Worm (Caenorhabditis elegans) whole organism, midembryonic: ENCODE results near the gene F38B2.3.

ENCODE experiments used
- T22C8.4 ChIP-seq: fragments of 200-800 bp; sonication (Bioruptor generic); IDR thresholded peaks from 2 replicates; pipeline ENCODE4 v1.3.6; 2022; ENCODE audit warnings: missing genetic modification characterization, missing compliant biosample characterization
- cog-1 ChIP-seq: sonication (generic microtip); optimal IDR thresholded peaks from 2 replicates; lab custom pipeline; 2016; ENCODE audit warnings: missing genetic modification characterization, missing compliant biosample characterization
- flt-1 ChIP-seq: fragments of 200-800 bp; sonication (Bioruptor generic); IDR thresholded peaks from 2 replicates; pipeline ENCODE4 v1.3.6; 2022; ENCODE audit warnings: missing genetic modification characterization, missing compliant biosample characterization
- klf-2 ChIP-seq: fragments of 200-800 bp; sonication (Bioruptor generic); conservative IDR thresholded peaks from 2 replicates; pipeline ENCODE4 v1.3.6; 2022; ENCODE audit warnings: missing genetic modification reagents, missing genetic modification characterization, missing compliant biosample characterization
- med-1 ChIP-seq: sonication (generic microtip); optimal IDR thresholded peaks from 2 replicates; lab custom pipeline; 2017; ENCODE audit warnings: missing genetic modification characterization, mild to moderate bottlenecking, missing compliant biosample characterization, antibody characterized with exemption, missing genetic modification reagents; ENCODE audit not compliant: insufficient read depth
- ref-1 ChIP-seq: fragments of 200-800 bp; sonication (Bioruptor generic); conservative IDR thresholded peaks from 2 replicates; pipeline ENCODE4 v1.3.6; 2022; ENCODE audit warnings: missing genetic modification reagents, missing genetic modification characterization, missing compliant biosample characterization
- tab-1 ChIP-seq: fragments of 200-800 bp; sonication (Bioruptor generic); IDR thresholded peaks from 2 replicates; pipeline ENCODE4 v1.3.6; 2022; ENCODE audit warnings: missing genetic modification characterization, missing compliant biosample characterization
- ztf-23 ChIP-seq: fragments of 200-800 bp; sonication (Bioruptor generic); IDR thresholded peaks from 2 replicates; pipeline ENCODE4 v1.3.6; 2022; ENCODE audit warnings: missing genetic modification reagents, missing genetic modification characterization, missing compliant biosample characterization
- ztf-29 ChIP-seq: fragments of 200-800 bp; sonication (Bioruptor generic); IDR thresholded peaks from 2 replicates; pipeline ENCODE4 v1.3.6; 2022; ENCODE audit warnings: missing genetic modification reagents, missing genetic modification characterization, missing compliant biosample characterization

The F38B2.3 gene

ce11 chrX:11286246-11286645 is at the start of gene F38B2.3:
F38B2.3 (minus strand) TSS chrX:11286346.
- TF ChIP-seq flt-1 (GFP tag; lab: Robert Waterston, UW) (no peak), ref-1 (no peak), tab-1 (GFP tag; lab: Robert Waterston, UW) (no peak), ztf-29 (GFP tag; lab: Robert Waterston, UW) (no peak), klf-2 (GFP tag; lab: Robert Waterston, UW) (no peak), cog-1 (tag; lab: Kevin White, UChicago) (no peak), med-1 (GFP tag; lab: Kevin White, UChicago) (no peak), ztf-23 (no peak), T22C8.4 (GFP tag; lab: Robert Waterston, UW) (no peak)

DNA sequence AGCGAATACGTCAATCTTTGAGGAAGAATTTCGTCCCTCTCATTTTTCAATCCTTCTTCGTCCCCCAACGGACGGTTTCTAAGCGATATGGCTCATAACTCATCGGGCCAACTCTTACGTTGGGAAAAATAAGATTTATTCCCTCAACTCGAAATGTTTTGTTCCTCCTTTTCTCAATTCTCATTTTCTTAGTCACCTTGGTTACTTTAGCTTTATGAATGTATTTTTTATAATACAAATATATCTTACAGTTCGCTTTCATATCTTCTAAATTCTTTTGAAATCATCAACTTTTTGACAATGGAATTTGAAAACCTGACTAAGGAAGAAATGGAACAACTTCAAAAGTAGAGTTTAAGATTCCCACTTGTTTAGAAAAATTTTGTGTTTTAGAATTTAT is 43.3 kb upstream of the F38B2.3 start, which contains the start of gene npr-9:
Gene npr-9, plus strand, starts transcription at position 301 of the 400 bp plus-strand sequence.
- no peak for TF ChIP-seq med-1 (GFP tag; lab: Kevin White, UChicago)
- TF ChIP-seq ref-1 = no peak
- TF ChIP-seq T22C8.4 (GFP tag; lab: Robert Waterston, UW) = no peak
- TF ChIP-seq klf-2 (GFP tag; lab: Robert Waterston, UW) = no peak
- TF ChIP-seq cog-1 (tag; lab: Kevin White, UChicago) = no peak
- no peak for TF ChIP-seq flt-1 (GFP tag; lab: Robert Waterston, UW)
- no peak for TF ChIP-seq tab-1 (GFP tag; lab: Robert Waterston, UW)
- no peak for TF ChIP-seq ztf-29 (GFP tag; lab: Robert Waterston, UW)
- TF ChIP-seq ztf-23 = no peak

- no peak for TF ChIP-seq tab-1 (GFP tag; lab: Robert Waterston, UW)
- TF ChIP-seq ref-1 = no peak
- no peak for TF ChIP-seq cog-1 (tag; lab: Kevin White, UChicago)
- TF ChIP-seq T22C8.4 (GFP tag; lab: Robert Waterston, UW) = no peak
- no peak for TF ChIP-seq med-1 (GFP tag; lab: Kevin White, UChicago)
- TF ChIP-seq ztf-23 = no peak
- TF ChIP-seq klf-2 (GFP tag; lab: Robert Waterston, UW) = no peak
- no peak for TF ChIP-seq ztf-29 (GFP tag; lab: Robert Waterston, UW)
- TF ChIP-seq flt-1 (GFP tag; lab: Robert Waterston, UW) = no peak
These were observed 42.6 kb upstream of the F38B2.3 start for ce11 chrX:11328710-11329109.

DNA sequence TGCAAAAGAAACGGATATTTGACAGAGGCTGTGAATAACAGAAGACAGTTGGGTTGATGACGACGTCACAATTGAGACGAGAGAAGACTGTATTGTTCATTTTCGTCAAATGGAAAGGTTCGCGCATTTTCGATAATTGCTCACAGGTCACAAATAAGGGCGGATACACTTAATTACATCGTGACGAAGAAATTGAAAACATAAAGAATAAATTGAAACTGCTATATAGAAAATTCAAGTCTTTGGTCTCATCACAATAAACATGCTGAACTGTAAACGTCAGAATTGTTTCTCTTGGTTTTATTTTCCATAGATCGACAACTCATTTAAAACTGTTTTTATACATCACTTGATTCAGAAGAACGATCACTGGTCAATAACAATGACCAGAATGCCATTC is 40.7 kb upstream of the F38B2.3 start, which contains the start of gene ZK455.5:
Gene ZK455.5, minus strand, starts transcription at position 101 of the 400 bp plus-strand sequence.
- TF ChIP-seq med-1 (GFP tag; lab: Kevin White, UChicago) (no peak), tab-1 (GFP tag; lab: Robert Waterston, UW) (no peak), klf-2 (GFP tag; lab: Robert Waterston, UW) (no peak), flt-1 (GFP tag; lab: Robert Waterston, UW) (no peak)

- TF ChIP-seq ref-1 = no peak
- no peak for TF ChIP-seq cog-1 (tag; lab: Kevin White, UChicago)
- no peak for TF ChIP-seq flt-1 (GFP tag; lab: Robert Waterston, UW)
- TF ChIP-seq tab-1 (GFP tag; lab: Robert Waterston, UW) = no peak
- no peak for TF ChIP-seq klf-2 (GFP tag; lab: Robert Waterston, UW)
- TF ChIP-seq T22C8.4 (GFP tag; lab: Robert Waterston, UW) = no peak
- no peak for TF ChIP-seq ztf-23
- no peak for TF ChIP-seq ztf-29 (GFP tag; lab: Robert Waterston, UW)
- TF ChIP-seq med-1 (GFP tag; lab: Kevin White, UChicago) = no peak
These were observed 38.1 kb upstream of the F38B2.3 start, which contains the start of gene asm-2 for ce11 chrX:11324240-11324639. asm-2 (minus strand) TSS chrX:11324251.

- no peak for TF ChIP-seq tab-1 (GFP tag; lab: Robert Waterston, UW)
- TF ChIP-seq med-1 (GFP tag; lab: Kevin White, UChicago) = no peak
- TF ChIP-seq cog-1 (tag; lab: Kevin White, UChicago) = no peak
- TF ChIP-seq klf-2 (GFP tag; lab: Robert Waterston, UW) = no peak
- TF ChIP-seq ztf-29 (GFP tag; lab: Robert Waterston, UW) = no peak
- no peak for TF ChIP-seq flt-1 (GFP tag; lab: Robert Waterston, UW)
- TF ChIP-seq ref-1 = no peak
- no peak for TF ChIP-seq ztf-23
These were observed 37.1 kb upstream of the F38B2.3 start for ce11 chrX:11323225-11323624.

DNA sequence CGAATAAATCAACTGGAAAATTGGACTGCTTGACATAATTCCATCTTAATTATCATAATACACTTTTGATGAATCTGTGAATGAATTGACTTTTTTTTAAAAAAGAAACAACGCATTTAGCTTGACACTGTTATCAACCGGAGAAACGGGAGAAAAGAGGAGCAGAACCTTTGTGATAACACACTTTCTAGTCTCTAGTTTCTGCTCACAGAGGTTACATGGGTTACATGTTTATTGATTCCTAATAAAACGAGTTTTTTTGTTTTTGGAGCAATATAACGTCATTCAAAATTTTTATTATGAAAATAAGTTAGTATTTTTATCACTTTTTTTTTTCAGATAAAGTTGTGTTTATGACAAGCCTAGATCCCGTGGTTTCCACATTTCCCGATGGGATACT is 31.8 kb upstream of the F38B2.3 start, which contains the start of gene hizr-1:
Gene hizr-1, plus strand, starts transcription at position 340 of the 400 bp plus-strand sequence.
- TF ChIP-seq T22C8.4 (GFP tag; lab: Robert Waterston, UW) = no peak
- no peak for TF ChIP-seq ztf-29 (GFP tag; lab: Robert Waterston, UW)
- no peak for TF ChIP-seq med-1 (GFP tag; lab: Kevin White, UChicago)
- TF ChIP-seq klf-2 (GFP tag; lab: Robert Waterston, UW) = no peak
- no peak for TF ChIP-seq tab-1 (GFP tag; lab: Robert Waterston, UW)
- TF ChIP-seq ztf-23 = no peak
- no peak for TF ChIP-seq cog-1 (tag; lab: Kevin White, UChicago)
- no peak for TF ChIP-seq ref-1
- no peak for TF ChIP-seq flt-1 (GFP tag; lab: Robert Waterston, UW)

DNA sequence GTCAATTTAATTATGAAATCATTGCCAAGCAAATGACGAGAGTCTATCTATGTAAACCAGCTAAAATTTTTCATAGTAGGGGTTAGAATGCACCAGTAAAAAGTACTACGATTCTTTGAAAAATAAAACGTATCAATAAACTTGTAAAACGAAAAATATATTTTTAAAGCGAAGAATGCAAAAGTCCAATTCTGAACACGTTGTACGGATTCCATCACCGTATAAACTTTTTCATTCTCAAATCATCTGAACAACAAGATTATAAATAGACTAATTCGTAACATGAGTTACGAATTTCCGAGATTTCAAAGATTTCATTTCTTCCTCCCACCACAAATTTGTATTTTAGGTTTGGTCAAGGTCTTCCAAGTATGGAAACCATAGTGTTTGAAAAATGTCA is 30.6 kb upstream of the F38B2.3 start, which contains the start of gene nlp-57:
Gene nlp-57, plus strand, starts transcription at position 301 of the 400 bp plus-strand sequence.
- TF ChIP-seq tab-1 (GFP tag; lab: Robert Waterston, UW) (no peak), ref-1 (no peak), klf-2 (GFP tag; lab: Robert Waterston, UW) (no peak), ztf-29 (GFP tag; lab: Robert Waterston, UW) (no peak), T22C8.4 (GFP tag; lab: Robert Waterston, UW) (no peak), med-1 (GFP tag; lab: Kevin White, UChicago) (no peak), flt-1 (GFP tag; lab: Robert Waterston, UW) (no peak), cog-1 (tag; lab: Kevin White, UChicago) (no peak), ztf-23 (no peak)

DNA sequence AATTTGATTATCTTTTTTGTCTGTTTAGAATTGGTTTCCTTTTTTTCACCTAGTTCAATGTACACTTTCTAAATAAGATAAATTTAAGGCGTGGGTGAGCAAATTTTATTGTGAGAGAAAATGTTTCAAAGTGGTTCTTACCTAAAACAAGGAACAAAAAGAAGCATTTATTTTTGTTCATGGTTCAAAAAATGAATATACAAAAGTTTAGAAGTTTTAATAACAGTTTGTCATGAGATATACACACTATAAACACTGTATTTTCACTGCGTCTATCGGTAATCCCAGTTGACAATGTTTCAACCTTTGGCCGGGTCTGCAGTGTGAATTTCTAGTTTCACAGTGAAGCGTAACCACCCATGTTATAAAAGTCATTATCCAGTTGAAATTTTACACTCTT is 29.2 kb upstream of the F38B2.3 start, which contains the start of gene F08G12.11:
Gene F08G12.11, minus strand, starts transcription at position 181 of the 400 bp plus-strand sequence.
- no peak for TF ChIP-seq T22C8.4 (GFP tag; lab: Robert Waterston, UW)
- no peak for TF ChIP-seq ref-1
